Worm (Caenorhabditis elegans) whole organism, L1 larva: Measurements from ENCODE around the gene Y44A6C.2.
A peak's percentile ranks its signal among the peaks of the same experiment; 100 is the strongest.
"Not testable (repeated sequence)": the region's sequence is repeated elsewhere in the genome, so short reads cannot be mapped to it uniquely, and the experiment has no call there.

Experiments used
- C04F5.9 ChIP-seq: sonication (generic microtip); optimal IDR thresholded peaks from 2 replicates; lab custom pipeline; 2016; ENCODE audit warnings: missing genetic modification characterization, missing compliant biosample characterization
- C16A3.4 ChIP-seq: fragments of 150-350 bp; optimal IDR thresholded peaks from 2 replicates; lab custom pipeline; 2014; ENCODE audit warnings: missing biosample characterization, missing genetic modification characterization
- Y116A8C.19 ChIP-seq: sonication (generic microtip); optimal IDR thresholded peaks from 2 replicates; lab custom pipeline; 2016; ENCODE audit warnings: missing compliant biosample characterization, missing genetic modification characterization, borderline replicate concordance
- blmp-1 ChIP-seq: fragments of 150-350 bp; optimal IDR thresholded peaks from 2 replicates; lab custom pipeline; 2014; ENCODE audit warnings: missing biosample characterization, missing genetic modification characterization
- ceh-8 ChIP-seq: fragments of 200-800 bp; sonication (Bioruptor generic); optimal IDR thresholded peaks from 2 replicates; lab custom pipeline; 2018; ENCODE audit warnings: mild to moderate bottlenecking, missing genetic modification characterization, moderate library complexity, missing compliant biosample characterization
- ces-1 ChIP-seq: fragments of 150-350 bp; optimal IDR thresholded peaks from 2 replicates; lab custom pipeline; 2014; ENCODE audit warnings: missing biosample characterization, missing genetic modification reagents, missing genetic modification characterization
- dpl-1 ChIP-seq, 3 experiments: fragments of 150-350 bp in 2 of 3; sonication (generic microtip) in 1 of 3; optimal IDR thresholded peaks; 2 replicates each; lab custom pipeline; 2014 to 2017; ENCODE audit warnings: missing biosample characterization in 3 of 3, missing genetic modification characterization in 3 of 3, missing genetic modification reagents in 3 of 3
- dsc-1 ChIP-seq: sonication (generic microtip); optimal IDR thresholded peaks from 2 replicates; lab custom pipeline; 2016; ENCODE audit warnings: mild to moderate bottlenecking, missing genetic modification characterization, missing compliant biosample characterization
- efl-1 ChIP-seq, 4 experiments: fragments of 150-350 bp; optimal IDR thresholded peaks in 3 of 4; peaks in 1 of 4; 1 replicate in 1 of 4; 2 replicates in 3 of 4; lab custom pipeline; 2014; ENCODE audit warnings: missing biosample characterization in 2 of 4, missing genetic modification characterization in 2 of 4, missing genetic modification reagents in 2 of 4
- elt-3 ChIP-seq, 6 experiments: fragments of 150-350 bp in 1 of 6; sonication (generic microtip); optimal IDR thresholded peaks; 2 replicates each; lab custom pipeline; 2017 to 2018; ENCODE audit warnings: missing biosample characterization in 6 of 6, missing genetic modification characterization in 6 of 6, inconsistent platforms in 1 of 6
- ets-5 ChIP-seq: fragments of 200-800 bp; sonication (Bioruptor generic); IDR thresholded peaks from 2 replicates; pipeline ENCODE4 v1.3.6; 2022; ENCODE audit warnings: missing genetic modification characterization, missing compliant biosample characterization
- fkh-4 ChIP-seq: sonication (generic microtip); optimal IDR thresholded peaks from 2 replicates; lab custom pipeline; 2016; ENCODE audit warnings: missing compliant biosample characterization, missing genetic modification characterization, borderline replicate concordance
- fkh-8 ChIP-seq: sonication (generic microtip); optimal IDR thresholded peaks from 2 replicates; lab custom pipeline; 2016; ENCODE audit warnings: mild to moderate bottlenecking, missing genetic modification characterization, missing compliant biosample characterization
- fos-1 ChIP-seq: fragments of 150-350 bp; optimal IDR thresholded peaks from 2 replicates; lab custom pipeline; 2014; ENCODE audit warnings: missing biosample characterization, missing genetic modification characterization
- hlh-17 ChIP-seq: fragments of 200-800 bp; sonication (Bioruptor generic); optimal IDR thresholded peaks from 2 replicates; lab custom pipeline; 2018; ENCODE audit warnings: missing genetic modification characterization, mild to moderate bottlenecking, missing compliant biosample characterization, moderate library complexity, borderline replicate concordance
- hpl-2 ChIP-seq: fragments of 150-350 bp; optimal IDR thresholded peaks from 2 replicates; lab custom pipeline; 2014; ENCODE audit warnings: missing biosample characterization, missing genetic modification reagents, missing genetic modification characterization
- irx-1 ChIP-seq: sonication (generic microtip); optimal IDR thresholded peaks from 2 replicates; lab custom pipeline; 2016; ENCODE audit warnings: missing genetic modification characterization, missing compliant biosample characterization
- isw-1 ChIP-seq: fragments of 200-800 bp; sonication (Bioruptor generic); IDR thresholded peaks from 2 replicates; pipeline ENCODE4 v1.3.6; 2022; ENCODE audit warnings: missing genetic modification characterization, missing compliant biosample characterization
- lin-14 ChIP-seq: fragments of 200-800 bp; sonication (Bioruptor generic); optimal IDR thresholded peaks from 2 replicates; lab custom pipeline; 2018; ENCODE audit warnings: mild to moderate bottlenecking, missing genetic modification characterization, moderate library complexity, missing compliant biosample characterization
- lin-39 ChIP-seq: fragments of 150-350 bp; optimal IDR thresholded peaks from 2 replicates; lab custom pipeline; 2014; ENCODE audit warnings: missing biosample characterization, missing genetic modification reagents, missing genetic modification characterization
- lsy-2 ChIP-seq, 2 experiments: fragments of 150-350 bp; optimal IDR thresholded peaks; 2 replicates each; lab custom pipeline; 2014; ENCODE audit warnings: missing biosample characterization in 2 of 2, missing genetic modification characterization in 2 of 2
- mdl-1 ChIP-seq, 2 experiments: fragments of 150-350 bp; optimal IDR thresholded peaks; 2 replicates each; lab custom pipeline; 2014 to 2017; ENCODE audit warnings: missing biosample characterization in 2 of 2, missing genetic modification characterization in 2 of 2, inconsistent platforms in 1 of 2
- nhr-11 ChIP-seq: fragments of 150-350 bp; optimal IDR thresholded peaks from 2 replicates; lab custom pipeline; 2014; ENCODE audit warnings: missing biosample characterization, missing genetic modification characterization
- nhr-19 ChIP-seq: fragments of 200-800 bp; sonication (Bioruptor generic); conservative IDR thresholded peaks from 2 replicates; pipeline ENCODE4 v1.3.6; 2022; ENCODE audit warnings: missing genetic modification characterization, missing compliant biosample characterization
- nhr-20 ChIP-seq: sonication (generic microtip); optimal IDR thresholded peaks from 2 replicates; lab custom pipeline; 2016; ENCODE audit warnings: mild to moderate bottlenecking, missing genetic modification characterization, missing compliant biosample characterization
- nhr-28 ChIP-seq: fragments of 150-350 bp; optimal IDR thresholded peaks from 2 replicates; lab custom pipeline; 2014; ENCODE audit warnings: missing biosample characterization, missing genetic modification characterization
- nhr-47 ChIP-seq: sonication (generic microtip); optimal IDR thresholded peaks from 2 replicates; lab custom pipeline; 2016; ENCODE audit warnings: mild to moderate bottlenecking, missing genetic modification characterization, moderate library complexity, missing compliant biosample characterization
- nhr-71 ChIP-seq: sonication (generic microtip); optimal IDR thresholded peaks from 2 replicates; lab custom pipeline; 2016; ENCODE audit warnings: mild to moderate bottlenecking, missing genetic modification characterization, moderate library complexity, missing compliant biosample characterization
- nhr-76 ChIP-seq: sonication (generic microtip); optimal IDR thresholded peaks from 2 replicates; lab custom pipeline; 2017; ENCODE audit warnings: missing biosample characterization, missing genetic modification characterization
- nhr-77 ChIP-seq: fragments of 150-350 bp; optimal IDR thresholded peaks from 2 replicates; lab custom pipeline; 2014; ENCODE audit warnings: missing biosample characterization, missing genetic modification characterization
- nhr-85 ChIP-seq: sonication (generic microtip); peaks from one replicate; lab custom pipeline; 2016; ENCODE audit warnings: missing genetic modification characterization, inconsistent platforms, missing compliant biosample characterization
- nhr-90 ChIP-seq: sonication (generic microtip); optimal IDR thresholded peaks from 2 replicates; lab custom pipeline; 2016; ENCODE audit warnings: mild to moderate bottlenecking, missing genetic modification characterization, missing compliant biosample characterization; ENCODE audit not compliant: poor library complexity
- pag-3 ChIP-seq: sonication (generic microtip); optimal IDR thresholded peaks from 2 replicates; lab custom pipeline; 2017; ENCODE audit warnings: missing genetic modification characterization, mild to moderate bottlenecking, missing compliant biosample characterization, antibody characterized with exemption, borderline replicate concordance; ENCODE audit not compliant: insufficient read depth
- pax-3 ChIP-seq: fragments of 200-800 bp; sonication (Bioruptor generic); optimal IDR thresholded peaks from 2 replicates; lab custom pipeline; 2018; ENCODE audit warnings: mild to moderate bottlenecking, missing genetic modification characterization, moderate library complexity, missing compliant biosample characterization
- pqm-1 ChIP-seq: sonication (generic microtip); optimal IDR thresholded peaks from 3 replicates; lab custom pipeline; 2017; ENCODE audit warnings: missing biosample characterization, missing genetic modification characterization
- rnt-1 ChIP-seq: sonication (generic microtip); optimal IDR thresholded peaks from 2 replicates; lab custom pipeline; 2016; ENCODE audit warnings: mild to moderate bottlenecking, missing genetic modification characterization, moderate library complexity, missing compliant biosample characterization
- snpc-4 ChIP-seq: fragments of 150-350 bp; optimal IDR thresholded peaks from 2 replicates; lab custom pipeline; 2014; ENCODE audit warnings: missing biosample characterization, missing genetic modification characterization
- snu-23 ChIP-seq: sonication (generic microtip); optimal IDR thresholded peaks from 2 replicates; lab custom pipeline; 2016; ENCODE audit warnings: missing genetic modification characterization, missing compliant biosample characterization
- sptf-1 ChIP-seq: fragments of 150-350 bp; optimal IDR thresholded peaks from 2 replicates; lab custom pipeline; 2014; ENCODE audit warnings: missing biosample characterization, missing genetic modification characterization
- tbx-2 ChIP-seq: sonication (generic microtip); optimal IDR thresholded peaks from 2 replicates; lab custom pipeline; 2016; ENCODE audit warnings: missing genetic modification characterization, missing compliant biosample characterization
- unc-30 ChIP-seq: sonication (generic microtip); optimal IDR thresholded peaks from 2 replicates; lab custom pipeline; 2017; ENCODE audit warnings: missing biosample characterization, missing genetic modification characterization
- xbp-1 ChIP-seq: sonication (generic microtip); optimal IDR thresholded peaks from 2 replicates; lab custom pipeline; 2016; ENCODE audit warnings: missing genetic modification characterization, missing compliant biosample characterization
- zag-1 ChIP-seq: fragments of 150-350 bp; optimal IDR thresholded peaks from 2 replicates; lab custom pipeline; 2014; ENCODE audit warnings: missing biosample characterization, missing genetic modification characterization
- zip-4 ChIP-seq: fragments of 200-800 bp; sonication (Bioruptor generic); optimal IDR thresholded peaks from 2 replicates; lab custom pipeline; 2018; ENCODE audit warnings: mild to moderate bottlenecking, missing genetic modification characterization, moderate library complexity, missing compliant biosample characterization
- ztf-11 ChIP-seq, 2 experiments: sonication (generic microtip); optimal IDR thresholded peaks; 2 replicates each; lab custom pipeline; 2016 to 2017; ENCODE audit warnings: missing genetic modification characterization in 2 of 2, missing biosample characterization in 1 of 2, missing compliant biosample characterization in 1 of 2

The Y44A6C.2 gene

ce11 chrV:20693968-20694367 is 28.1 kb upstream of the Y44A6C.2 start (continued):
- peak; percentile 64 for TF ChIP-seq nhr-90 (tag; lab: Kevin White, UChicago)
- TF ChIP-seq ces-1 (GFP tag; lab: Kevin White, UChicago): no peak
- TF ChIP-seq C16A3.4 (tag; lab: Kevin White, UChicago): no peak
- TF ChIP-seq lin-39 (tag; lab: Kevin White, UChicago): peak; percentile 12
- peak in 2 of 6 experiments; percentile 6 to 21 for TF ChIP-seq elt-3 (tag; optimal IDR thresholded peaks at IDR 0.05; lab: Kevin White, UChicago)
- TF ChIP-seq dpl-1 (GFP tag; optimal IDR thresholded peaks at IDR 0.05; lab: Kevin White, UChicago): peak in 1 of 3 experiments; percentile 17
- TF ChIP-seq Y116A8C.19 (tag; lab: Kevin White, UChicago): no peak
- TF ChIP-seq nhr-20: peak; percentile 45
- peak; percentile 50 for TF ChIP-seq snu-23 (GFP tag; lab: Kevin White, UChicago)
- peak; percentile 15 for TF ChIP-seq xbp-1 (tag; lab: Kevin White, UChicago)
- TF ChIP-seq ztf-11 (tag; optimal IDR thresholded peaks at IDR 0.05; lab: Kevin White, UChicago): no peak
- TF ChIP-seq hpl-2 (GFP tag; lab: Kevin White, UChicago): peak; percentile 6

DNA sequence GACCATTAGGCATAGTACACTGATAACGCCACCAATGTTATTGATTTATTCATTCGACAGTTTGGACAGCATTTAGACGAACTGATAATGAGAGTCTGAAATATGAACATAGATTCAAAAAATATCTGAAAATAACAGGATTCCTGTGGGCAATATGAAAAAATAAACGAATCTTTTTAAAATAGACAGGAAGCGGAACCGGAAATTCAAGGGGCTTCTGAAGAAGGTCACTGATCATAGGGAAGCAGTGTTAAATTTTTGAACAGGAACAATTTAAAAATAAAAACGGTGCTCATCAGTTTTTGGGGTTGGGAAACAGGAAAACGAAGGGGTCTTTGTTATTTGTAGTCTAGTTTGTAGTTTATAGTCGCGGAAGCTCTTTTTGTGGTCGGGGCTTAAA is 23.8 kb upstream of the Y44A6C.2 start, which contains the start of gene F53F8.7:
Gene F53F8.7 (minus strand): TSS at position 101 of the 400 bp plus-strand sequence.
- no peak for TF ChIP-seq zip-4
- no peak for TF ChIP-seq nhr-85 (tag; lab: Kevin White, UChicago)
- no peak for TF ChIP-seq ets-5 (GFP tag; lab: Robert Waterston, UW)
- no peak for TF ChIP-seq rnt-1
- TF ChIP-seq mdl-1 (tag; optimal IDR thresholded peaks at IDR 0.05; lab: Kevin White, UChicago): no peak
- TF ChIP-seq nhr-11 (tag; lab: Kevin White, UChicago): no peak
- TF ChIP-seq ztf-11 (tag; optimal IDR thresholded peaks at IDR 0.05; lab: Kevin White, UChicago): no peak
- no peak for TF ChIP-seq irx-1 (tag; lab: Kevin White, UChicago)
- TF ChIP-seq fkh-8 (tag; lab: Kevin White, UChicago): no peak
- no peak for TF ChIP-seq nhr-28 (tag; lab: Kevin White, UChicago)
- TF ChIP-seq unc-30 (tag; lab: Kevin White, UChicago): no peak

DNA sequence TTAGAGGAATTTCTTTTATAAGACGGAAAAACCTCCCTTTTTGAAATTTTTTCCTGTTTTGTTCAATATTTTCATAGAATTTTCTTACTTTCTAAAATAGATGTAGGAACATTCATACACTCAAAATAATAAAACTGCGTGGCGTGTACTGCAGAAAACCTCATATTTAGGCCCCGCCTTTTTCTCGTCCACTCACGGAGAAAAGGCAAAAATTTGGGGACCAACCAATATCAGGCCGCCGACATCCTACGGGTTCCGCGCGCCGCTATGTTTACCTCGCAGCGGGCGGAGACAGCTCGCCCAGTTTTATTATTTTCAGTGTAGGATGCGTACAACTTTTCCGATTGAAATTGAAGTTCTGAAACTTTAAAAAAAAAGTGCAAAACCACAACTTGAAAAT is 23.2 kb upstream of the Y44A6C.2 start:
- TF ChIP-seq nhr-71 (tag; lab: Kevin White, UChicago): peak; percentile 34
- peak; percentile 37 for TF ChIP-seq nhr-19 (GFP tag; lab: Robert Waterston, UW)
- peak; percentile 91 for TF ChIP-seq snpc-4 (tag; lab: Kevin White, UChicago)
- not testable (repeated sequence) for TF ChIP-seq efl-1 (optimal IDR thresholded peaks at IDR 0.05; lab: Kevin White, UChicago)
- TF ChIP-seq efl-1 (GFP tag; optimal IDR thresholded peaks at IDR 0.05 in 1 of 2; lab: Kevin White, UChicago): peak in 1 of 2 experiments; percentile 78
- peak; percentile 37 for TF ChIP-seq nhr-47
- peak; percentile 2 for TF ChIP-seq lin-14 (GFP tag; lab: Kevin White, UChicago)

DNA sequence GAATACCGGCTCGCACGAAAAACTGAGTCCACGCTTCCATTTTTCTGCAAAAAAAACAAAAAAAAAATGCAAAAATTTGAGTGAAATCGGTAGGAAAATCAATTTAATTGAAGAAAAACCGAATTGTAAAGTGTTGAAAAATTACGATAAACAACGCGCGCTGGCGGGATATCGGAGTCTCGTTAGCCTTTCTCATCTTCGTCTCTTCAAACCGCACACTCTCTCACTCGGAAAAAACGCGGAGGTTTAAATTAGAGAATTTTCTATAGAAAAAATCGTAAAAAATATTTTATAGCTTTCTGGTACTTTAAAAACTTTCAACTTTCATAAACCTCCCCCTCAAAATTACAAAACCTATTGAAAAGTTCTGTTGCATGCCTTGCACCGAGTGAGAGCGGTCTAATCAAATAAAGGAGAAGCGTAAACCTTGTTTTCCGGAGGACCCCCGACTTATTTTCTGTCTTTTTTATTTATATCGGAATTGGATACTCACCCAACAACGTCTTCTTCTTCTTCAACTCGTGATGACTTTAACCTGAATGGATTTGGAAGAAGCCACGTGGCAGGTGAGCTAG is 17.9 kb upstream of the Y44A6C.2 start, which contains the start of the genes F53F8.5 and F53F8.6:
Gene F53F8.5 (minus strand): TSS at position 52 of the 575 bp plus-strand sequence.
Gene F53F8.6 (plus strand): TSS at position 230 of the 575 bp plus-strand sequence.
- TF ChIP-seq sptf-1: no peak
- TF ChIP-seq isw-1 (GFP tag; lab: Robert Waterston, UW): peak; percentile 63
- peak; percentile 72 for TF ChIP-seq lin-39 (tag; lab: Kevin White, UChicago)
- TF ChIP-seq C04F5.9: no peak
- peak; percentile 3 for TF ChIP-seq nhr-77 (tag; lab: Kevin White, UChicago)
- TF ChIP-seq hlh-17: no peak
- peak; percentile 64 for TF ChIP-seq tbx-2 (tag; lab: Kevin White, UChicago)
- TF ChIP-seq zag-1 (tag; lab: Kevin White, UChicago): no peak
- peak; percentile 20 for TF ChIP-seq fos-1
- TF ChIP-seq dsc-1 (tag; lab: Kevin White, UChicago): peak; percentile 62
- TF ChIP-seq nhr-76: no peak
- TF ChIP-seq zip-4: no peak
- no peak for TF ChIP-seq ceh-8 (GFP tag; lab: Kevin White, UChicago)
- TF ChIP-seq mdl-1 (tag; optimal IDR thresholded peaks at IDR 0.05; lab: Kevin White, UChicago): peak in 1 of 2 experiments; percentile 50
- no peak for TF ChIP-seq pqm-1
- TF ChIP-seq blmp-1: peak; percentile 28
- peak; percentile 21 for TF ChIP-seq nhr-11 (tag; lab: Kevin White, UChicago)
- TF ChIP-seq Y116A8C.19 (tag; lab: Kevin White, UChicago): no peak
- TF ChIP-seq xbp-1 (tag; lab: Kevin White, UChicago): peak; percentile 56
- TF ChIP-seq pag-3: no peak
- TF ChIP-seq pax-3 (tag; lab: Kevin White, UChicago): no peak
- no peak for TF ChIP-seq fkh-4 (tag; lab: Kevin White, UChicago)
- TF ChIP-seq lsy-2 (tag; optimal IDR thresholded peaks at IDR 0.05; lab: Kevin White, UChicago): peak; percentile 77 to 80
